Fruit fly (Drosophila melanogaster) whole organism, embryonic: ENCODE data around the gene CG8673.

Experiments
- Adf1 ChIP-seq: fragments of 200-800 bp; sonication (Bioruptor generic); IDR thresholded peaks from 2 replicates; pipeline ENCODE4 v1.3.6; 2022; ENCODE audit warnings: missing biosample characterization, missing genetic modification characterization
- Aef1 ChIP-seq: fragments of 200-800 bp; sonication (Bioruptor generic); IDR thresholded peaks from 3 replicates; pipeline ENCODE4 v1.3.6; 2022; ENCODE audit warnings: missing biosample characterization, missing genetic modification characterization
- Awh ChIP-seq: fragments of 200-800 bp; sonication (Bioruptor generic); IDR thresholded peaks from 2 replicates; pipeline ENCODE4, ENCODE4 v1.3.6; 2022; ENCODE audit warnings: missing biosample characterization, missing genetic modification characterization
- Bgb ChIP-seq: fragments of 200-800 bp; sonication (Bioruptor generic); IDR thresholded peaks from 2 replicates; pipeline ENCODE4 v1.3.6; 2022; ENCODE audit warnings: missing biosample characterization, missing genetic modification characterization; ENCODE audit not compliant: partially characterized antibody
- CG10959 ChIP-seq: fragments of 200-800 bp; sonication (Bioruptor generic); IDR thresholded peaks from 2 replicates; pipeline ENCODE4 v1.3.6; 2022; ENCODE audit warnings: missing biosample characterization, missing genetic modification characterization
- CG11398 ChIP-seq: fragments of 200-800 bp; sonication (Bioruptor generic); optimal IDR thresholded peaks from 2 replicates; lab custom pipeline; 2016; ENCODE audit warnings: missing biosample characterization, missing genetic modification characterization
- CG12299 ChIP-seq: fragments of 200-800 bp; sonication (Bioruptor generic); optimal IDR thresholded peaks from 2 replicates; lab custom pipeline; 2018; ENCODE audit warnings: missing biosample characterization, mild to moderate bottlenecking, missing genetic modification characterization
- CG12769 ChIP-seq: fragments of 200-800 bp; sonication (Bioruptor generic); optimal IDR thresholded peaks from 2 replicates; lab custom pipeline; 2019; ENCODE audit warnings: missing biosample characterization, mild to moderate bottlenecking, missing genetic modification characterization, moderate library complexity
- CG13123 ChIP-seq: fragments of 200-800 bp; sonication (Bioruptor generic); optimal IDR thresholded peaks from 2 replicates; lab custom pipeline; 2016; ENCODE audit warnings: missing biosample characterization, missing genetic modification characterization
- CG17802 ChIP-seq: fragments of 200-800 bp; sonication (Bioruptor generic); optimal IDR thresholded peaks from 2 replicates; lab custom pipeline; 2018; ENCODE audit warnings: missing biosample characterization, mild to moderate bottlenecking, missing genetic modification characterization, moderate library complexity
- CG18764 ChIP-seq: fragments of 200-800 bp; sonication (Bioruptor generic); optimal IDR thresholded peaks from 3 replicates; lab custom pipeline; 2016; ENCODE audit warnings: missing biosample characterization, missing genetic modification characterization
- CG31224 ChIP-seq: fragments of 200-800 bp; sonication (Bioruptor generic); IDR thresholded peaks from 2 replicates; pipeline ENCODE4 v1.3.6; 2022; ENCODE audit warnings: missing biosample characterization, missing genetic modification characterization
- CG3847 ChIP-seq: fragments of 200-800 bp; sonication (Bioruptor generic); IDR thresholded peaks from 2 replicates; pipeline ENCODE4 v1.3.6; 2022; ENCODE audit warnings: missing biosample characterization, missing genetic modification characterization
- CG4617 ChIP-seq: fragments of 200-800 bp; sonication (Bioruptor generic); optimal IDR thresholded peaks from 3 replicates; lab custom pipeline; 2016; ENCODE audit warnings: missing biosample characterization, missing genetic modification characterization, borderline replicate concordance
- CG6683 ChIP-seq: fragments of 200-800 bp; sonication (Bioruptor generic); optimal IDR thresholded peaks from 2 replicates; lab custom pipeline; 2017; ENCODE audit warnings: missing biosample characterization, mild to moderate bottlenecking, missing genetic modification characterization, missing genetic modification reagents
- CG6791 ChIP-seq: fragments of 200-800 bp; sonication (Bioruptor generic); IDR thresholded peaks from 3 replicates; pipeline ENCODE4 v1.3.6; 2022; ENCODE audit warnings: missing biosample characterization, missing genetic modification characterization; ENCODE audit not compliant: partially characterized antibody
- CG8388 ChIP-seq: fragments of 200-800 bp; sonication (Bioruptor generic); optimal IDR thresholded peaks from 2 replicates; lab custom pipeline; 2019; ENCODE audit warnings: missing biosample characterization, mild to moderate bottlenecking, missing genetic modification characterization, moderate library complexity
- CHES-1-like ChIP-seq: fragments of 200-800 bp; sonication (Bioruptor generic); optimal IDR thresholded peaks from 2 replicates; lab custom pipeline; 2016; ENCODE audit warnings: missing biosample characterization, missing genetic modification characterization
- CTCF ChIP-seq: fragments of 200-800 bp; sonication (Bioruptor generic); optimal IDR thresholded peaks from 2 replicates; lab custom pipeline; 2017; ENCODE audit warnings: missing biosample characterization, mild to moderate bottlenecking, missing genetic modification characterization, moderate library complexity
- Chrac-16 ChIP-seq: fragments of 200-800 bp; sonication (Bioruptor generic); optimal IDR thresholded peaks from 3 replicates; lab custom pipeline; 2016; ENCODE audit warnings: missing biosample characterization, missing genetic modification characterization
- E2f1 ChIP-seq: fragments of 200-800 bp; sonication (Bioruptor generic); IDR thresholded peaks from 2 replicates; pipeline ENCODE4 v1.3.6; 2022; ENCODE audit warnings: missing biosample characterization, missing genetic modification characterization
- Hand ChIP-seq: fragments of 200-800 bp; sonication (Bioruptor generic); optimal IDR thresholded peaks from 2 replicates; lab custom pipeline; 2017; ENCODE audit warnings: mild to moderate bottlenecking, missing biosample characterization, missing genetic modification reagents, missing genetic modification characterization
- Hmr ChIP-seq: fragments of 200-800 bp; sonication (Bioruptor generic); optimal IDR thresholded peaks from 3 replicates; lab custom pipeline; 2017; ENCODE audit warnings: mild to moderate bottlenecking, missing biosample characterization, missing genetic modification reagents, missing genetic modification characterization
- MTF-1 ChIP-seq: fragments of 200-800 bp; sonication (Bioruptor generic); optimal IDR thresholded peaks from 2 replicates; lab custom pipeline; 2018; ENCODE audit warnings: missing biosample characterization, mild to moderate bottlenecking, missing genetic modification characterization, borderline replicate concordance
- Mrtf ChIP-seq: fragments of 200-800 bp; sonication (Bioruptor generic); IDR thresholded peaks from 3 replicates; pipeline ENCODE4 v1.3.6; 2022; ENCODE audit warnings: missing biosample characterization, missing genetic modification characterization
- PHDP ChIP-seq: fragments of 200-800 bp; sonication (Bioruptor generic); optimal IDR thresholded peaks from 3 replicates; lab custom pipeline; 2018; ENCODE audit warnings: missing biosample characterization, mild to moderate bottlenecking, missing genetic modification characterization, moderate library complexity
- Sin3A ChIP-seq: fragments of >200 bp; optimal IDR thresholded peaks from 2 replicates; lab custom pipeline; 2018
- Tbp ChIP-seq: fragments of >200 bp; optimal IDR thresholded peaks from 2 replicates; lab custom pipeline; 2018; ENCODE audit warnings: missing biosample characterization, missing genetic modification characterization
- ab ChIP-seq: fragments of 200-800 bp; sonication (Bioruptor generic); optimal IDR thresholded peaks from 2 replicates; lab custom pipeline; 2016; ENCODE audit warnings: missing biosample characterization, missing genetic modification characterization
- chm ChIP-seq: fragments of 200-800 bp; sonication (Bioruptor generic); IDR thresholded peaks from 2 replicates; pipeline ENCODE4 v1.3.6; 2022; ENCODE audit warnings: missing biosample characterization, missing genetic modification characterization
- cwo ChIP-seq: fragments of 200-800 bp; sonication (Bioruptor generic); optimal IDR thresholded peaks from 3 replicates; lab custom pipeline; 2017; ENCODE audit warnings: missing biosample characterization, missing genetic modification characterization, mild to moderate bottlenecking, moderate library complexity, missing genetic modification reagents
- dati ChIP-seq: fragments of 200-800 bp; sonication (Bioruptor generic); IDR thresholded peaks from 2 replicates; pipeline ENCODE4 v1.3.6; 2022; ENCODE audit warnings: missing biosample characterization, missing genetic modification characterization
- fd3F ChIP-seq: fragments of 200-800 bp; sonication (Bioruptor generic); optimal IDR thresholded peaks from 2 replicates; lab custom pipeline; 2018; ENCODE audit warnings: missing biosample characterization, mild to moderate bottlenecking, missing genetic modification characterization, moderate library complexity
- ftz-f1 ChIP-seq: fragments of 200-800 bp; sonication (Bioruptor generic); optimal IDR thresholded peaks from 2 replicates; lab custom pipeline; 2016; ENCODE audit warnings: missing biosample characterization, missing genetic modification characterization
- grn ChIP-seq: fragments of 200-800 bp; sonication (Bioruptor generic); optimal IDR thresholded peaks from 3 replicates; lab custom pipeline; 2017; ENCODE audit warnings: missing biosample characterization, missing genetic modification characterization
- ham ChIP-seq: fragments of 200-800 bp; sonication (Bioruptor generic); IDR thresholded peaks from 2 replicates; pipeline ENCODE4 v1.3.6; 2022; ENCODE audit warnings: missing biosample characterization, missing genetic modification characterization
- hbn ChIP-seq: fragments of 200-800 bp; sonication (Bioruptor generic); IDR thresholded peaks from 2 replicates; pipeline ENCODE4 v1.3.6; 2022; ENCODE audit warnings: missing biosample characterization, missing genetic modification characterization; ENCODE audit not compliant: partially characterized antibody
- insv ChIP-seq, 2 experiments: fragments of 200-800 bp; sonication (Bioruptor generic); optimal IDR thresholded peaks; 3 replicates each; lab custom pipeline; 2016 to 2018; ENCODE audit warnings: missing biosample characterization in 2 of 2, missing genetic modification characterization in 2 of 2
- inv ChIP-seq: fragments of 200-800 bp; sonication (Bioruptor generic); IDR thresholded peaks from 2 replicates; pipeline ENCODE4 v1.3.6; 2022; ENCODE audit warnings: missing biosample characterization, missing genetic modification characterization; ENCODE audit not compliant: partially characterized antibody
- kah ChIP-seq: fragments of 200-800 bp; sonication (Bioruptor generic); optimal IDR thresholded peaks from 2 replicates; lab custom pipeline; 2018; ENCODE audit warnings: missing biosample characterization, mild to moderate bottlenecking, missing genetic modification characterization
- kay ChIP-seq: fragments of 200-800 bp; sonication (Bioruptor generic); optimal IDR thresholded peaks from 2 replicates; lab custom pipeline; 2016; ENCODE audit warnings: missing biosample characterization, missing genetic modification characterization
- lmd ChIP-seq: fragments of 200-800 bp; sonication (Bioruptor generic); IDR thresholded peaks from 2 replicates; pipeline ENCODE4 v1.3.6; 2022; ENCODE audit warnings: missing biosample characterization, missing genetic modification characterization
- mirr ChIP-seq: fragments of 200-800 bp; sonication (Bioruptor generic); optimal IDR thresholded peaks from 3 replicates; lab custom pipeline; 2018; ENCODE audit warnings: missing biosample characterization, mild to moderate bottlenecking, missing genetic modification characterization
- phol ChIP-seq: fragments of 200-800 bp; sonication (Bioruptor generic); optimal IDR thresholded peaks from 3 replicates; lab custom pipeline; 2018; ENCODE audit warnings: missing biosample characterization, mild to moderate bottlenecking, missing genetic modification characterization, moderate library complexity
- pita ChIP-seq: fragments of 200-800 bp; sonication (Bioruptor generic); optimal IDR thresholded peaks from 2 replicates; lab custom pipeline; 2017; ENCODE audit warnings: missing biosample characterization, mild to moderate bottlenecking, missing genetic modification characterization
- scrt ChIP-seq: fragments of 200-800 bp; sonication (Bioruptor generic); optimal IDR thresholded peaks from 2 replicates; lab custom pipeline; 2018; ENCODE audit warnings: missing biosample characterization, mild to moderate bottlenecking, missing genetic modification characterization, moderate library complexity
- seq ChIP-seq: fragments of 200-800 bp; sonication (Bioruptor generic); IDR thresholded peaks from 2 replicates; pipeline ENCODE4 v1.3.6; 2022; ENCODE audit warnings: missing biosample characterization, missing genetic modification characterization
- tgo ChIP-seq: fragments of 200-800 bp; sonication (Bioruptor generic); IDR thresholded peaks from 3 replicates; pipeline ENCODE4 v1.3.6; 2022; ENCODE audit warnings: missing biosample characterization, missing genetic modification characterization
- toy ChIP-seq: fragments of 200-800 bp; sonication (Bioruptor generic); IDR thresholded peaks from 2 replicates; pipeline ENCODE4 v1.3.6; 2022; ENCODE audit warnings: missing biosample characterization, missing genetic modification characterization
- tx ChIP-seq: fragments of 200-800 bp; sonication (Bioruptor generic); optimal IDR thresholded peaks from 2 replicates; lab custom pipeline; 2016; ENCODE audit warnings: missing biosample characterization, missing genetic modification characterization

Gene CG8673

dm6 chr2L:8086736-8087467, 37.2 kb upstream of the CG8673 start (continued):
- no peak for TF ChIP-seq hbn (GFP tag; lab: Robert Waterston, UW)
- no peak for TF ChIP-seq Sin3A (lab: Kevin White, UChicago)
- no peak for TF ChIP-seq CG11398 (GFP tag; lab: Kevin White, UChicago)
- no peak for TF ChIP-seq CG12299 (tag; lab: Kevin White, UChicago)
- TF ChIP-seq Hmr (GFP tag; lab: Kevin White, UChicago), result peak; percentile 47
- TF ChIP-seq CG18764 (GFP tag; lab: Kevin White, UChicago), result no peak
- no peak for TF ChIP-seq CG13123 (GFP tag; lab: Kevin White, UChicago)
- no peak for TF ChIP-seq grn (GFP tag; lab: Kevin White, UChicago)
- TF ChIP-seq Aef1, result no peak
- no peak for TF ChIP-seq fd3F (GFP tag; lab: Kevin White, UChicago)
- no peak; the same call in 1 of the 2 replicates for TF ChIP-seq Bgb (GFP tag; lab: Robert Waterston, UW)
- TF ChIP-seq kay (GFP tag; lab: Kevin White, UChicago), result no peak
- TF ChIP-seq kah, result no peak
- no peak for TF ChIP-seq CG31224 (GFP tag; lab: Robert Waterston, UW)
- TF ChIP-seq E2f1 (GFP tag; lab: Robert Waterston, UW), result no peak
- TF ChIP-seq pita (GFP tag; lab: Kevin White, UChicago), result no peak
- no peak for TF ChIP-seq toy (GFP tag; lab: Robert Waterston, UW)
- TF ChIP-seq PHDP (tag; lab: Kevin White, UChicago), result no peak
- no peak for TF ChIP-seq dati (GFP tag; lab: Robert Waterston, UW)
- peak; percentile 27 for TF ChIP-seq cwo
- TF ChIP-seq CTCF (GFP tag; lab: Kevin White, UChicago), result no peak
- no peak for TF ChIP-seq CG6791
- no peak for TF ChIP-seq insv (GFP tag; optimal IDR thresholded peaks at IDR 0.05; lab: Kevin White, UChicago)
- no peak for TF ChIP-seq MTF-1
- TF ChIP-seq Mrtf (GFP tag; lab: Robert Waterston, UW), result no peak
- TF ChIP-seq ftz-f1 (GFP tag; lab: Kevin White, UChicago), result no peak
- TF ChIP-seq Tbp (GFP tag; lab: Kevin White, UChicago), result no peak
- no peak; the same call in 1 of the 2 replicates for TF ChIP-seq inv (GFP tag; lab: Robert Waterston, UW)
- no peak for TF ChIP-seq Awh (GFP tag; lab: Robert Waterston, UW)
- peak; percentile 32 for TF ChIP-seq mirr
- no peak for TF ChIP-seq phol (tag; lab: Kevin White, UChicago)
- TF ChIP-seq CG6683, result no peak
- TF ChIP-seq CG10959 (GFP tag; lab: Robert Waterston, UW), result no peak
- TF ChIP-seq Adf1 (GFP tag; lab: Robert Waterston, UW), result peak; percentile 49; the same call in 1 of the 2 replicates
- 0 out of 2 replicates have a peak, but pooled peaks have one; percentile 28 for TF ChIP-seq lmd (GFP tag; lab: Robert Waterston, UW)
- TF ChIP-seq scrt (GFP tag; lab: Kevin White, UChicago), result peak; percentile 17
- TF ChIP-seq CG3847, result 0 out of 2 replicates have a peak, but pooled peaks have one; percentile 8
- 0 out of 2 replicates have a peak, but pooled peaks have one; percentile 33 for TF ChIP-seq chm (GFP tag; lab: Robert Waterston, UW)
- peak; percentile 80 for TF ChIP-seq CG12769 (tag; lab: Kevin White, UChicago)
- TF ChIP-seq CG4617 (GFP tag; lab: Kevin White, UChicago), result no peak
- 0 out of 2 replicates have a peak, but pooled peaks have one; percentile 10 for TF ChIP-seq ham (GFP tag; lab: Robert Waterston, UW)
- no peak for TF ChIP-seq Hand (GFP tag; lab: Kevin White, UChicago)
- TF ChIP-seq Chrac-16, result no peak
- TF ChIP-seq CHES-1-like, result peak; percentile 1
- TF ChIP-seq seq (GFP tag; lab: Robert Waterston, UW), result no peak
- no peak for TF ChIP-seq tx (GFP tag; lab: Kevin White, UChicago)
- TF ChIP-seq CG8388, result no peak
- TF ChIP-seq CG17802 (tag; lab: Kevin White, UChicago), result no peak
- no peak for TF ChIP-seq tgo
- no peak for TF ChIP-seq ab (GFP tag; lab: Kevin White, UChicago)
